Worm (Caenorhabditis elegans) whole organism, L4 larva: Measurements from ENCODE around the gene sru-24.

Experiments used
- Y75B8A.6 ChIP-seq: fragments of 200-800 bp; sonication (Bioruptor generic); IDR thresholded peaks from 2 replicates; pipeline ENCODE4 v1.3.6; 2022; ENCODE audit warnings: missing genetic modification reagents, missing genetic modification characterization, missing compliant biosample characterization
- pqm-1 ChIP-seq: sonication (generic microtip); optimal IDR thresholded peaks from 2 replicates; lab custom pipeline; 2017; ENCODE audit warnings: missing biosample characterization, missing genetic modification characterization
- ztf-11 ChIP-seq: fragments of 150-350 bp; optimal IDR thresholded peaks from 2 replicates; lab custom pipeline; 2014; ENCODE audit warnings: missing biosample characterization, missing genetic modification characterization

DNA sequence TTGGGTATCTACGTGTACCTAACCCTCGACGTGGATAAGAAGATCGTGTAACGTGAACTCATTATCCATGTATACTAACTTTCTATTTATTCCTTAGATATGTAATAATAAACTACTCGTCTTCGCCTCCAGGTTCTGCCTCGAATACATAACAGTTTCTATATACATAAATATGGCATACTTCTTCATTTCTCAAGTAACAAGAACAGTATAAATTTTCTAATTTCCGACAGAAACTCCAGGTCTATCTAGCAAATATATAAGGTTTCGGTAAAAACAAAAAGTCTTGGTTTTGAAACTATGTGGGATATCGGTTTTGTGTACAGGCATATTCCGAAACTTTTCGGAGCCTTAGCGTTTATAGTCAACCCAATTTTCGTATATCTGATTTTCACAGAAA, 32.9 kb downstream of the sru-24 start, which contains the start of gene srj-37:
- TF ChIP-seq Y75B8A.6 (GFP tag; lab: Robert Waterston, UW): no peak
- TF ChIP-seq ztf-11 (tag; lab: Kevin White, UChicago): no peak
- TF ChIP-seq pqm-1 (tag; lab: Kevin White, UChicago): no peak
